Worm (Caenorhabditis elegans): Measurements from ENCODE around the gene snr-5.
A peak's percentile ranks its signal among the peaks of the same experiment; 100 is the strongest.

snr-5 gene

ce11 chrIII:7858407-7859029 is 3.4 kb upstream of the snr-5 start, which contains the start of the genes coq-5 and ufm-1 (continued):
- TF ChIP-seq tbx-2 (tag; optimal IDR thresholded peaks at IDR 0.05) = peak; percentile 14
- TF ChIP-seq ref-2 (tag; optimal IDR thresholded peaks at IDR 0.05) = no peak
- no peak for TF ChIP-seq ttx-3 (tag; optimal IDR thresholded peaks at IDR 0.05)

- TF ChIP-seq dmd-4 (tag; optimal IDR thresholded peaks at IDR 0.05; ENCODE audit: borderline replicate concordance) = no peak
Observed at ce11 chrIII:7859313-7859712, 2.6 kb upstream of the snr-5 start, which contains the start of gene tomm-7. Gene tomm-7, plus strand, starts transcription at chrIII:7859613.

- TF ChIP-seq fax-1 (tag; optimal IDR thresholded peaks at IDR 0.05) (no peak), ttx-3 (tag; optimal IDR thresholded peaks at IDR 0.05) (no peak), ceh-24 (tag; optimal IDR thresholded peaks at IDR 0.05) (no peak), unc-42 (tag; optimal IDR thresholded peaks at IDR 0.05) (no peak), hlh-8 (tag; optimal IDR thresholded peaks at IDR 0.05) (no peak), fkh-6 (tag; optimal IDR thresholded peaks at IDR 0.05) (no peak), syd-9 (tag; optimal IDR thresholded peaks at IDR 0.05) (no peak), K02D7.2 (tag; optimal IDR thresholded peaks at IDR 0.05) (no peak), nfya-1 (tag; optimal IDR thresholded peaks at IDR 0.05) (no peak), dve-1 (tag; optimal IDR thresholded peaks at IDR 0.05) (no peak), eyg-1 (tag; optimal IDR thresholded peaks at IDR 0.05) (no peak), pax-1 (tag; optimal IDR thresholded peaks at IDR 0.05) (no peak), unc-55 (GFP tag; optimal IDR thresholded peaks at IDR 0.05) (no peak), elt-2 (tag; optimal IDR thresholded peaks at IDR 0.05) (no peak), hlh-13 (GFP tag; optimal IDR thresholded peaks at IDR 0.05) (no peak)
Observed at ce11 chrIII:7860885-7861284, 985 bp upstream of the snr-5 start, which contains the start of gene cuc-1. Gene cuc-1, minus strand, starts transcription at chrIII:7860985.

- TF ChIP-seq Y22D7AL.16 (tag; optimal IDR thresholded peaks at IDR 0.05) = no peak
- TF ChIP-seq C38D4.7 (GFP tag; optimal IDR thresholded peaks at IDR 0.05) = no peak
- no peak for TF ChIP-seq ceh-19 (GFP tag; optimal IDR thresholded peaks at IDR 0.05)
Observed at ce11 chrIII:7865238-7865761, 3.4 kb downstream of the snr-5 start, which contains the start of gene slc-17.3. Gene slc-17.3, minus strand, starts transcription at chrIII:7865288.

- TF ChIP-seq pag-3 (tag; optimal IDR thresholded peaks at IDR 0.05; ENCODE audit: borderline replicate concordance) (no peak), ceh-19 (GFP tag; optimal IDR thresholded peaks at IDR 0.05) (no peak)
Observed at ce11 chrIII:7866189-7866588, 4.3 kb downstream of the snr-5 start, which contains the start of gene cup-4. Gene cup-4, plus strand, starts transcription at chrIII:7866489.

- TF ChIP-seq gmeb-2 (tag; optimal IDR thresholded peaks at IDR 0.05) (no peak), pha-4 (tag; optimal IDR thresholded peaks at IDR 0.05) (no peak), C08G9.2 (tag; optimal IDR thresholded peaks at IDR 0.05) (no peak), npax-4 (tag; optimal IDR thresholded peaks at IDR 0.05) (no peak), nhr-232 (tag; optimal IDR thresholded peaks at IDR 0.05) (no peak), T23F11.4 (GFP tag; optimal IDR thresholded peaks at IDR 0.05) (no peak), elt-2 (tag; optimal IDR thresholded peaks at IDR 0.05) (no peak), odd-2 (tag; optimal IDR thresholded peaks at IDR 0.05) (no peak), rnt-1 (tag; optimal IDR thresholded peaks at IDR 0.05) (no peak), tbx-7 (tag; optimal IDR thresholded peaks at IDR 0.05) (no peak), ztf-16 (tag; optimal IDR thresholded peaks at IDR 0.05) (no peak), pax-1 (tag; optimal IDR thresholded peaks at IDR 0.05) (no peak)
Observed at ce11 chrIII:7872776-7873175, 10.9 kb downstream of the snr-5 start.
